Fruit fly (Drosophila melanogaster) whole organism, embryonic: ENCODE measurements around the gene ZAP3.

Experiments used
- CG11560 ChIP-seq: fragments of 200-800 bp; sonication (Bioruptor generic); IDR thresholded peaks from 3 replicates; pipeline ENCODE4 v1.3.6; 2022; ENCODE audit warnings: missing biosample characterization, missing genetic modification characterization
- CG11696 ChIP-seq: fragments of 200-800 bp; sonication (Bioruptor generic); IDR thresholded peaks from 2 replicates; pipeline ENCODE4 v1.3.6; 2022; ENCODE audit warnings: missing biosample characterization, missing genetic modification characterization
- CG13624 ChIP-seq: fragments of 200-800 bp; sonication (Bioruptor generic); optimal IDR thresholded peaks from 2 replicates; lab custom pipeline; 2016; ENCODE audit warnings: missing biosample characterization, missing genetic modification characterization
- CG43689 ChIP-seq: fragments of 200-800 bp; sonication (Bioruptor generic); IDR thresholded peaks from 2 replicates; pipeline ENCODE4 v1.3.6; 2022; ENCODE audit warnings: missing biosample characterization, missing genetic modification characterization
- CG6175 ChIP-seq: fragments of 200-800 bp; sonication (Bioruptor generic); IDR thresholded peaks from 3 replicates; pipeline ENCODE4 v1.3.6; 2022; ENCODE audit warnings: missing biosample characterization, missing genetic modification characterization
- GATAe ChIP-seq: fragments of 200-800 bp; sonication (Bioruptor generic); conservative IDR thresholded peaks from 2 replicates; pipeline ENCODE4 v1.3.6; 2022; ENCODE audit warnings: missing biosample characterization, missing genetic modification characterization
- Trl ChIP-seq, 3 experiments: fragments of >200 bp in 2 of 3; fragments of 200-800 bp in 1 of 3; sonication (Bioruptor generic) in 1 of 3; optimal IDR thresholded peaks; 2 replicates in 1 of 3; 3 replicates in 2 of 3; lab custom pipeline; 2016 to 2017; ENCODE audit warnings: missing biosample characterization in 1 of 3, missing genetic modification characterization in 1 of 3
- az2 ChIP-seq: fragments of 200-800 bp; sonication (Bioruptor generic); optimal IDR thresholded peaks from 3 replicates; lab custom pipeline; 2016; ENCODE audit warnings: missing biosample characterization, missing genetic modification characterization
- croc ChIP-seq: fragments of 200-800 bp; sonication (Bioruptor generic); conservative IDR thresholded peaks from 3 replicates; pipeline ENCODE4 v1.3.6; 2022; ENCODE audit warnings: missing biosample characterization, missing genetic modification characterization
- gro ChIP-seq: fragments of 200-800 bp; sonication (Bioruptor generic); optimal IDR thresholded peaks from 2 replicates; lab custom pipeline; 2016; ENCODE audit warnings: missing biosample characterization, missing genetic modification characterization
- otp ChIP-seq: fragments of 200-800 bp; sonication (Bioruptor generic); IDR thresholded peaks from 3 replicates; pipeline ENCODE4, ENCODE4 v1.3.6; 2022; ENCODE audit warnings: missing biosample characterization, missing genetic modification characterization
- pan ChIP-seq, 4 experiments: fragments of >200 bp in 3 of 4; fragments of 200-800 bp in 1 of 4; sonication (Bioruptor generic) in 1 of 4; optimal IDR thresholded peaks in 3 of 4; IDR thresholded peaks in 1 of 4; 2 replicates each; pipeline versions ENCODE4 v1.3.6 to Lab custom; 2017 to 2022; ENCODE audit warnings: missing biosample characterization in 2 of 4, missing genetic modification characterization in 2 of 4, mixed read lengths in 1 of 4

DNA sequence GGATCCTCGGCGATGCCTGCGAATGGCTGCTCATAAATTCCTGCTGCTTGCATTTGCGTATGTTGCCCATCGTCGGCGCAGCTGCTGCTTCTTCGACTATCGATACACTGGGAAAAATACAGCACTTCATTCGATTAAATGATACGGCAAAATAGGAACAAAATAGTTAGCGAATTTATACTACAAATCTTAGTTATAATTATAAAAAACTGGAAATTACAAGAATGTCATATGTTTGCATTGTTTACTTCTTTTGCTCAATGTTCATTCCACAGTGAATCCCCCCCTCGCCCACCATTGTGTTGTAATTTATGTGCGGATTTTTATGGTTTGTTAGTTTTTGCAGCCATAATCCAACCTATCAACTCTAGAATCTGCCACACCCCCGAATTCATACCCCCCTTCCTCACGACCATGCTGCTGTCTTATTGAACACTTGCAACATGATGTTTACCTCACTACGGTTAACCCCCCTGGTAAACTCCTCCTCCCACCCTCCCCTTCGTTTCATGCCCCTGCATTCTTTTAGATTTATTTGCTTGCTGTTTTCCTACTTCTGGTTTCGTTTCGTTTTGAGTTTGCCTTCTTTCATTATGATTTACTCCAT is 23.5 kb upstream of the ZAP3 start:
- no peak for TF ChIP-seq CG43689
- TF ChIP-seq CG6175 (GFP tag; lab: Robert Waterston, UW) = no peak
- TF ChIP-seq pan (optimal IDR thresholded peaks at IDR 0.05; lab: Kevin White, UChicago) = no peak
- no peak for TF ChIP-seq pan (GFP tag; optimal IDR thresholded peaks at IDR 0.05 in 1 of 2, IDR thresholded peaks at IDR 0.05 in 1 of 2)
- no peak for TF ChIP-seq az2 (GFP tag; lab: Kevin White, UChicago)
- TF ChIP-seq gro (GFP tag; lab: Kevin White, UChicago) = no peak
- TF ChIP-seq CG11560 (tag; lab: Robert Waterston, UW) = no peak
- TF ChIP-seq Trl (optimal IDR thresholded peaks at IDR 0.05; lab: Kevin White, UChicago) = no peak
- TF ChIP-seq Trl (GFP tag; optimal IDR thresholded peaks at IDR 0.05; lab: Kevin White, UChicago) = no peak
- TF ChIP-seq CG13624 (GFP tag; lab: Kevin White, UChicago) = no peak
- TF ChIP-seq otp (GFP tag; lab: Robert Waterston, UW) = no peak
- TF ChIP-seq GATAe = no peak
- TF ChIP-seq croc (GFP tag; lab: Robert Waterston, UW) = no peak
- TF ChIP-seq CG11696 (GFP tag; lab: Robert Waterston, UW) = no peak
